Worm (Caenorhabditis elegans) whole organism, L4 larva: ENCODE measurements around the gene ver-3.

Experiments used
- ama-1 ChIP-seq: fragments of 150-350 bp; optimal IDR thresholded peaks from 2 replicates; lab custom pipeline; 2014; ENCODE audit warnings: inconsistent platforms, mixed read lengths
- fos-1 ChIP-seq: fragments of 150-350 bp; optimal IDR thresholded peaks from 2 replicates; lab custom pipeline; 2014; ENCODE audit warnings: missing biosample characterization, missing genetic modification characterization
- nhr-28 ChIP-seq: fragments of 150-350 bp; optimal IDR thresholded peaks from 2 replicates; lab custom pipeline; 2014; ENCODE audit warnings: missing biosample characterization, missing genetic modification characterization
- nhr-77 ChIP-seq: fragments of 150-350 bp; optimal IDR thresholded peaks from 2 replicates; lab custom pipeline; 2014; ENCODE audit warnings: missing biosample characterization, missing genetic modification characterization
- spr-1 ChIP-seq: sonication (generic microtip); optimal IDR thresholded peaks from 2 replicates; lab custom pipeline; 2016; ENCODE audit warnings: mild to moderate bottlenecking, missing genetic modification characterization, missing compliant biosample characterization
- unc-62 ChIP-seq, 3 experiments: fragments of 150-350 bp in 1 of 3; sonication (generic microtip); optimal IDR thresholded peaks in 2 of 3; peaks in 1 of 3; 1 replicate in 1 of 3; 2 replicates in 2 of 3; lab custom pipeline; 2014 to 2017; ENCODE audit warnings: missing biosample characterization in 3 of 3, missing genetic modification characterization in 3 of 3, missing genetic modification reagents in 3 of 3, missing genotype in 1 of 3

DNA sequence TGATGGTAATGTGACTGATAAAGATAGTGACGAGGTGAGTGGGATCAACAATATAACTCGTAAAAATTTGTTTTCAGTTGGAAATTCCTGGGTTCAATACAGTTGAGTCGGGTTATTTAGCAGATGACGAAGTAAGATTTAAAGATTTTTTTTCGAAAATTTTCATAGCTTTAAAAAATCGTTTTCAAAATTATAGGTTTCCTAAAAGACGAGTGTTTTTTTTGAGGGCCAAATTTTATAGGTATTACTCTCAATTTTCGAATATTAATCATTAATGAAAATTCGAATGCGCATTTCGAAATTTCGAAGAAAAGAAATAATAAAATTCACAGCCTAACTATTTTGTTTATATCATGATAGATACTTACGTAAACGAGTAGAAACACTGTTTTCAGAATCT lies 21.2 kb upstream of the ver-3 start:
- TF ChIP-seq nhr-77 (tag; lab: Kevin White, UChicago) (no peak), ama-1 (no peak), spr-1 (tag; lab: Kevin White, UChicago) (no peak), nhr-28 (no peak), unc-62 (GFP tag; optimal IDR thresholded peaks at IDR 0.05 in 1 of 2; lab: Kevin White, UChicago) (peak in 1 of 2 experiments; percentile 85), unc-62 (tag; optimal IDR thresholded peaks at IDR 0.05; lab: Kevin White, UChicago) (no peak), fos-1 (no peak)
